Fruit fly (Drosophila melanogaster): Measurements from ENCODE around the gene Rel.
A peak's percentile ranks its signal among the peaks of the same experiment; 100 is the strongest.

Gene Rel

DNA sequence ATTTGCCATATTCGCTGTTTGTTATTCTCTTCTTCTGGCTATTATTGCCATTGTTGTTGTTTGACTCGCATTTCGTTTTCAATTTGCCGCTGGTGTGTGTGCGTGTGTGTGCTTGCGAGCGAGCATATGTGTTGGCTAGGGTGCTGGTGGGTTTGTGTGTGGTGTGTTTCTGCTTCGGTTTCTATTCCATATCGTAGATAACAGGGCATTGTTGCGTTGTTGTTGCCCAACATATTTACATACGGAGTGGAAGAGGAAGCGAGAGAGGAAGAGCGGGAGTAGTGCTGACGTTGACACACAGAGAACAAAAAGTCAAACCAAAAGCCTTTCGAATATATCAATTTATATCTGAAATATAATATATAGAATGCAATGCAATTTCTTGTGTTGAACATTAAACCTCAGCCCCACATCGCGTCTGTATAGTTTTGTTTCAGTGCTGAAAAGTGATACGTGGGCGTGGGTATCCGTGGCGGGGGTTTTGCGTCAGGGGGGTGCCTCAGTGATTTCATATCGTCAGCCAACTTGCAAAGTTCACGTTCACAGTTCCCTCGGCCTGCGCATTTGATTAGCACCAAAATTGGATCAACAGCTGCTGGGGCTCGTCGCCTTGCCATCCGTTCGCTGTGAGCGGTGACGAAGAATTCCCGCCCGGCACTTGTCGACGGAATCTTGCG is 6.8 kb upstream of the Rel start (continued):
- TF ChIP-seq da (GFP tag; optimal IDR thresholded peaks at IDR 0.05) (no peak), CG10147 (GFP tag; optimal IDR thresholded peaks at IDR 0.05) (no peak), CG8290 (GFP tag; optimal IDR thresholded peaks at IDR 0.05) (no peak), CG8290 (tag; optimal IDR thresholded peaks at IDR 0.05) (peak in 1 of 2 experiments; percentile 89), tio (GFP tag; optimal IDR thresholded peaks at IDR 0.05) (peak; percentile 37), croc (GFP tag; conservative IDR thresholded peaks at IDR 0.05) (peak; percentile 33; the same call in 2 of the 3 replicates), Deaf1 (tag; optimal IDR thresholded peaks at IDR 0.05) (peak; percentile 56), Hand (GFP tag; optimal IDR thresholded peaks at IDR 0.05) (peak; percentile 21), Nf-YC (tag; optimal IDR thresholded peaks at IDR 0.05) (peak; percentile 76), CG2120 (GFP tag; optimal IDR thresholded peaks at IDR 0.05) (peak; percentile 67), Xbp1 (GFP tag; optimal IDR thresholded peaks at IDR 0.05) (peak; percentile 81), CG17802 (tag; optimal IDR thresholded peaks at IDR 0.05) (peak; percentile 53), org-1 (GFP tag; optimal IDR thresholded peaks at IDR 0.05) (peak; percentile 34), gcm2 (GFP tag; optimal IDR thresholded peaks at IDR 0.05) (peak; percentile 10), HHEX (GFP tag; optimal IDR thresholded peaks at IDR 0.05) (peak; percentile 80), CG17829 (tag; optimal IDR thresholded peaks at IDR 0.05) (peak; percentile 69), cato (GFP tag; optimal IDR thresholded peaks at IDR 0.05; ENCODE audit: borderline replicate concordance) (peak; percentile 51), stwl (tag; optimal IDR thresholded peaks at IDR 0.05) (no peak), pzg (GFP tag; optimal IDR thresholded peaks at IDR 0.05) (no peak), abd-A (tag; optimal IDR thresholded peaks at IDR 0.05) (peak; percentile 95), TFAM (GFP tag; optimal IDR thresholded peaks at IDR 0.05) (peak; percentile 6), YL-1 (GFP tag; optimal IDR thresholded peaks at IDR 0.05) (no peak), CG34422 (GFP tag; IDR thresholded peaks at IDR 0.05) (no peak), CG4404 (GFP tag; IDR thresholded peaks at IDR 0.05) (no peak), CG11695 (GFP tag; IDR thresholded peaks at IDR 0.05) (no peak), Oli (tag; optimal IDR thresholded peaks at IDR 0.05) (peak; percentile 50)

dm6 chr3R:9053850-9054441 is 6.2 kb upstream of the Rel start:
- TF ChIP-seq Awh (GFP tag; IDR thresholded peaks at IDR 0.05) (no peak), salm (tag; optimal IDR thresholded peaks at IDR 0.05) (no peak), CG14014 (GFP tag; IDR thresholded peaks at IDR 0.05) (no peak), CG43689 (GFP tag; IDR thresholded peaks at IDR 0.05) (no peak), CG31388 (GFP tag; optimal IDR thresholded peaks at IDR 0.05) (no peak), scrt (GFP tag; optimal IDR thresholded peaks at IDR 0.05) (no peak), lilli (GFP tag; optimal IDR thresholded peaks at IDR 0.05) (peak; percentile 35), zfh1 (GFP tag; IDR thresholded peaks at IDR 0.05) (no peak), CG6175 (GFP tag; IDR thresholded peaks at IDR 0.05) (no peak), Sox100B (GFP tag; optimal IDR thresholded peaks at IDR 0.05) (peak; percentile 69), CG11560 (tag; IDR thresholded peaks at IDR 0.05) (no peak), CG15601 (tag; optimal IDR thresholded peaks at IDR 0.05) (no peak), CG8924 (tag; optimal IDR thresholded peaks at IDR 0.05) (no peak), slou (GFP tag; optimal IDR thresholded peaks at IDR 0.05) (no peak), Dad (GFP tag; optimal IDR thresholded peaks at IDR 0.05) (no peak), CG14710 (tag; optimal IDR thresholded peaks at IDR 0.05) (peak; percentile 6), sug (tag; optimal IDR thresholded peaks at IDR 0.05) (no peak), gsb-n (tag; optimal IDR thresholded peaks at IDR 0.05) (no peak), wek (GFP tag; optimal IDR thresholded peaks at IDR 0.05) (no peak), sc (optimal IDR thresholded peaks at IDR 0.05) (no peak), sc (GFP tag; optimal IDR thresholded peaks at IDR 0.05) (no peak), Drgx (GFP tag; IDR thresholded peaks at IDR 0.05) (no peak), bbx (GFP tag; IDR thresholded peaks at IDR 0.05; ENCODE audit: partially characterized antibody) (no peak), insv (GFP tag; optimal IDR thresholded peaks at IDR 0.05) (no peak), croc (GFP tag; conservative IDR thresholded peaks at IDR 0.05) (peak; percentile 27; the same call in 1 of the 3 replicates), GATAe (GFP tag; conservative IDR thresholded peaks at IDR 0.05) (no peak)
